Worm (Caenorhabditis elegans) whole organism, L1 larva: Measurements from ENCODE around the gene cyp-25A4.

ENCODE experiments used
- C34B4.2 ChIP-seq: sonication (generic microtip); optimal IDR thresholded peaks from 2 replicates; lab custom pipeline; 2017; ENCODE audit warnings: mild to moderate bottlenecking, missing genetic modification characterization, missing compliant biosample characterization
- alr-1 ChIP-seq: fragments of 200-800 bp; sonication (Bioruptor generic); optimal IDR thresholded peaks from 2 replicates; lab custom pipeline; 2018; ENCODE audit warnings: borderline replicate concordance, mild to moderate bottlenecking, missing genetic modification characterization, missing compliant biosample characterization
- jun-1 ChIP-seq: fragments of 150-350 bp; optimal IDR thresholded peaks from 2 replicates; lab custom pipeline; 2014; ENCODE audit warnings: missing biosample characterization, missing genetic modification reagents, missing genetic modification characterization
- lin-13 ChIP-seq: fragments of 150-350 bp; optimal IDR thresholded peaks from 2 replicates; lab custom pipeline; 2014; ENCODE audit warnings: missing biosample characterization, missing genetic modification reagents, missing genetic modification characterization
- nhr-77 ChIP-seq: fragments of 150-350 bp; optimal IDR thresholded peaks from 2 replicates; lab custom pipeline; 2014; ENCODE audit warnings: missing biosample characterization, missing genetic modification characterization
- pag-3 ChIP-seq: sonication (generic microtip); optimal IDR thresholded peaks from 2 replicates; lab custom pipeline; 2017; ENCODE audit warnings: missing genetic modification characterization, mild to moderate bottlenecking, missing compliant biosample characterization, antibody characterized with exemption, borderline replicate concordance; ENCODE audit not compliant: insufficient read depth
- tbx-2 ChIP-seq: sonication (generic microtip); optimal IDR thresholded peaks from 2 replicates; lab custom pipeline; 2016; ENCODE audit warnings: missing genetic modification characterization, missing compliant biosample characterization
- unc-62 ChIP-seq: fragments of 150-350 bp; optimal IDR thresholded peaks from 2 replicates; lab custom pipeline; 2014; ENCODE audit warnings: missing biosample characterization, missing genetic modification reagents, missing genetic modification characterization

- no peak for TF ChIP-seq C34B4.2 (tag; lab: Kevin White, UChicago)
- no peak for TF ChIP-seq jun-1 (tag; lab: Kevin White, UChicago)
- no peak for TF ChIP-seq pag-3
- TF ChIP-seq lin-13: no peak
- no peak for TF ChIP-seq tbx-2 (tag; lab: Kevin White, UChicago)
- no peak for TF ChIP-seq unc-62 (GFP tag; lab: Kevin White, UChicago)
- TF ChIP-seq nhr-77 (tag; lab: Kevin White, UChicago): no peak
- no peak for TF ChIP-seq alr-1 (tag; lab: Kevin White, UChicago)
Observed at ce11 chrIII:3806883-3807282, 45.0 kb downstream of the cyp-25A4 start.
